Worm (Caenorhabditis elegans): ENCODE results near the gene aak-1.
A peak's percentile ranks its signal among the peaks of the same experiment; 100 is the strongest.

aak-1 gene

ce11 chrIII:8741276-8741860 lies 19.5 kb downstream of the aak-1 start, which contains the start of gene pdhk-2 (continued):
- TF ChIP-seq attf-4 (tag; optimal IDR thresholded peaks at IDR 0.05) (no peak), mxl-3 (GFP tag; optimal IDR thresholded peaks at IDR 0.05) (peak; percentile 87), tra-1 (GFP tag; IDR thresholded peaks at IDR 0.05) (peak; percentile 59; the same call in 1 of the 2 replicates), jun-1 (tag; optimal IDR thresholded peaks at IDR 0.05) (peak; percentile 83), mep-1 (tag; optimal IDR thresholded peaks at IDR 0.05) (peak; percentile 96), nhr-28 (tag; optimal IDR thresholded peaks at IDR 0.05) (peak; percentile 73), ztf-7 (tag; optimal IDR thresholded peaks at IDR 0.05) (peak; percentile 78), unc-39 (tag; optimal IDR thresholded peaks at IDR 0.05) (no peak), nhr-237 (tag; optimal IDR thresholded peaks at IDR 0.05) (no peak), nhr-11 (tag; optimal IDR thresholded peaks at IDR 0.05) (peak; percentile 72), gei-8 (GFP tag; optimal IDR thresholded peaks at IDR 0.05) (peak; percentile 26), dpl-1 (GFP tag; optimal IDR thresholded peaks at IDR 0.05) (peak; percentile 99), daf-12 (tag; optimal IDR thresholded peaks at IDR 0.05) (no peak), zip-11 (GFP tag; IDR thresholded peaks at IDR 0.05) (no peak), daf-16 (GFP tag; optimal IDR thresholded peaks at IDR 0.05) (peak in 1 of 2 experiments; percentile 74), daf-16 (tag; optimal IDR thresholded peaks at IDR 0.05) (peak; percentile 68), mdt-29 (GFP tag; IDR thresholded peaks at IDR 0.05) (peak; percentile 68; the same call in 1 of the 2 replicates), ZK337.2 (GFP tag; IDR thresholded peaks at IDR 0.05) (0 out of 2 replicates have a peak, but pooled peaks have one; percentile 44), ZK546.5 (tag; optimal IDR thresholded peaks at IDR 0.05) (no peak), zfp-2 (tag; optimal IDR thresholded peaks at IDR 0.05) (no peak), ces-1 (GFP tag; optimal IDR thresholded peaks at IDR 0.05) (no peak), Y75B8A.6 (GFP tag; IDR thresholded peaks at IDR 0.05) (no peak), php-3 (GFP tag; IDR thresholded peaks at IDR 0.05) (0 out of 2 replicates have a peak, but pooled peaks have one; percentile 57), snpc-1.2 (GFP tag; IDR thresholded peaks at IDR 0.05) (no peak; the same call in 1 of the 2 replicates), Y48G9A.11 (GFP tag; IDR thresholded peaks at IDR 0.05) (peak; percentile 67; the same call in 1 of the 2 replicates), hlh-11 (tag; optimal IDR thresholded peaks at IDR 0.05) (peak; percentile 94), lin-29 (GFP tag; IDR thresholded peaks at IDR 0.05) (peak; percentile 79), nhr-6 (tag; optimal IDR thresholded peaks at IDR 0.05) (peak; percentile 90), F37D6.2 (tag; optimal IDR thresholded peaks at IDR 0.05) (peak; percentile 88), F49E8.2 (tag; optimal IDR thresholded peaks at IDR 0.05; ENCODE audit: borderline replicate concordance) (peak; percentile 73), R02D3.7 (tag; optimal IDR thresholded peaks at IDR 0.05) (no peak), pha-4 (GFP tag; IDR thresholded peaks at IDR 0.05) (peak; percentile 80), pha-4 (tag; optimal IDR thresholded peaks at IDR 0.05) (peak; percentile 23), egl-43 (GFP tag; IDR thresholded peaks at IDR 0.05) (no peak), spr-1 (tag; optimal IDR thresholded peaks at IDR 0.05) (peak; percentile 86), lin-39 (tag; optimal IDR thresholded peaks at IDR 0.05) (no peak), aha-1 (tag) (peak; percentile 92), ztf-11 (tag; optimal IDR thresholded peaks at IDR 0.05) (no peak), ceh-20 (GFP tag; IDR thresholded peaks at IDR 0.05) (peak; percentile 90), zip-2 (tag; optimal IDR thresholded peaks at IDR 0.05) (peak; percentile 65), unc-62 (GFP tag; optimal IDR thresholded peaks at IDR 0.05 in 1 of 2) (peak in 1 of 2 experiments; percentile 98), unc-62 (tag; optimal IDR thresholded peaks at IDR 0.05) (no peak), ama-1 (optimal IDR thresholded peaks at IDR 0.05) (peak; percentile 81), daf-19 (GFP tag; conservative IDR thresholded peaks at IDR 0.05) (peak; percentile 73), dve-1 (tag; optimal IDR thresholded peaks at IDR 0.05; ENCODE audit: insufficient read depth) (peak; percentile 97), dmd-9 (GFP tag; IDR thresholded peaks at IDR 0.05) (peak; percentile 82), unc-130 (GFP tag; optimal IDR thresholded peaks at IDR 0.05) (peak; percentile 53), duxl-1 (tag; optimal IDR thresholded peaks at IDR 0.05; ENCODE audit: poor library complexity) (peak; percentile 86), dmd-8 (GFP tag; IDR thresholded peaks at IDR 0.05) (peak; percentile 61; the same call in 1 of the 2 replicates), sdz-12 (GFP tag; optimal IDR thresholded peaks at IDR 0.05) (no peak), lin-15B (tag; optimal IDR thresholded peaks at IDR 0.05) (peak; percentile 33), snpc-4 (tag; optimal IDR thresholded peaks at IDR 0.05) (no peak)

All from whole organism, L4 larva.